Fruit fly (Drosophila melanogaster): ENCODE results near the gene Osi19.

Osi19 gene

dm6 chr3R:6377497-6377896, 42.3 kb downstream of the Osi19 start, which contains the start of gene CG42537:
Gene CG42537 (plus strand): TSS chr3R:6377797.
- TF ChIP-seq Dll (optimal IDR thresholded peaks at IDR 0.05) (no peak), psq (optimal IDR thresholded peaks at IDR 0.05) (no peak), EcR (GFP tag; optimal IDR thresholded peaks at IDR 0.05) (no peak), pan (optimal IDR thresholded peaks at IDR 0.05) (no peak), usp (GFP tag; optimal IDR thresholded peaks at IDR 0.05) (no peak), CG8478 (optimal IDR thresholded peaks at IDR 0.05) (no peak)

dm6 chr3R:6380129-6380528, 45.0 kb downstream of the Osi19 start, which contains the start of the genes CG1024 and TfIIFalpha:
Gene CG1024 (minus strand): TSS chr3R:6380328.
Gene TfIIFalpha (plus strand): TSS chr3R:6380467.
- TF ChIP-seq psq (optimal IDR thresholded peaks at IDR 0.05) (no peak), pan (optimal IDR thresholded peaks at IDR 0.05) (no peak), CG8478 (optimal IDR thresholded peaks at IDR 0.05) (no peak), Dll (optimal IDR thresholded peaks at IDR 0.05) (no peak), EcR (GFP tag; optimal IDR thresholded peaks at IDR 0.05) (no peak), usp (GFP tag; optimal IDR thresholded peaks at IDR 0.05) (no peak)

- no peak for TF ChIP-seq Dll (optimal IDR thresholded peaks at IDR 0.05)
- no peak for TF ChIP-seq CG8478 (optimal IDR thresholded peaks at IDR 0.05)
- no peak for TF ChIP-seq psq (optimal IDR thresholded peaks at IDR 0.05)
- TF ChIP-seq pan (optimal IDR thresholded peaks at IDR 0.05) = no peak
- no peak for TF ChIP-seq EcR (GFP tag; optimal IDR thresholded peaks at IDR 0.05)
- no peak for TF ChIP-seq usp (GFP tag; optimal IDR thresholded peaks at IDR 0.05)
These were observed 46.6 kb downstream of the Osi19 start for dm6 chr3R:6381784-6382183.

- no peak for TF ChIP-seq Dll (optimal IDR thresholded peaks at IDR 0.05)
- no peak for TF ChIP-seq usp (GFP tag; optimal IDR thresholded peaks at IDR 0.05)
- TF ChIP-seq CG8478 (optimal IDR thresholded peaks at IDR 0.05) = peak; percentile 50
- no peak for TF ChIP-seq pan (optimal IDR thresholded peaks at IDR 0.05)
These were observed 47.7 kb downstream of the Osi19 start, which contains the start of gene gzl for dm6 chr3R:6382733-6383465. Gene gzl (plus strand): TSS chr3R:6382914.

dm6 chr3R:6383466-6383769, 48.3 kb downstream of the Osi19 start:
- no peak for TF ChIP-seq CG8478 (optimal IDR thresholded peaks at IDR 0.05)
- no peak for TF ChIP-seq pan (optimal IDR thresholded peaks at IDR 0.05)
- TF ChIP-seq EcR (GFP tag; optimal IDR thresholded peaks at IDR 0.05) = no peak
- no peak for TF ChIP-seq Dll (optimal IDR thresholded peaks at IDR 0.05)
- no peak for TF ChIP-seq psq (optimal IDR thresholded peaks at IDR 0.05)
- no peak for TF ChIP-seq usp (GFP tag; optimal IDR thresholded peaks at IDR 0.05)
